Worm (Caenorhabditis elegans) whole organism, early embryonic: ENCODE measurements around the gene F53A10.2.

Source experiments
- B0310.2 ChIP-seq: sonication (generic microtip); optimal IDR thresholded peaks from 2 replicates; lab custom pipeline; 2016; ENCODE audit warnings: mild to moderate bottlenecking, missing genetic modification characterization, missing compliant biosample characterization
- F13C5.2 ChIP-seq: sonication (generic microtip); optimal IDR thresholded peaks from 2 replicates; lab custom pipeline; 2017; ENCODE audit warnings: mild to moderate bottlenecking, missing genetic modification characterization, inconsistent platforms, missing compliant biosample characterization
- aly-1 ChIP-seq: sonication (generic microtip); optimal IDR thresholded peaks from 2 replicates; lab custom pipeline; 2016; ENCODE audit warnings: missing genetic modification characterization, missing compliant biosample characterization
- ama-1 ChIP-seq: fragments of 150-350 bp; optimal IDR thresholded peaks from 2 replicates; lab custom pipeline; 2014
- ceh-13 ChIP-seq: fragments of 200-800 bp; sonication (Bioruptor generic); optimal IDR thresholded peaks from 2 replicates; lab custom pipeline; 2018; ENCODE audit warnings: mild to moderate bottlenecking, missing genetic modification characterization, missing compliant biosample characterization
- ceh-36 ChIP-seq: sonication (generic microtip); optimal IDR thresholded peaks from 2 replicates; lab custom pipeline; 2016; ENCODE audit warnings: missing genetic modification characterization, inconsistent platforms, missing compliant biosample characterization
- ets-7 ChIP-seq: sonication (generic microtip); optimal IDR thresholded peaks from 2 replicates; lab custom pipeline; 2016; ENCODE audit warnings: missing genotype, missing genetic modification characterization, missing compliant biosample characterization
- flt-1 ChIP-seq: fragments of 200-800 bp; sonication (Bioruptor generic); IDR thresholded peaks from 2 replicates; pipeline ENCODE4 v1.3.6; 2022; ENCODE audit warnings: missing genetic modification characterization, missing compliant biosample characterization
- hmbx-1 ChIP-seq: sonication (generic microtip); optimal IDR thresholded peaks from 2 replicates; lab custom pipeline; 2016; ENCODE audit warnings: mild to moderate bottlenecking, missing genetic modification characterization, missing compliant biosample characterization
- hmg-4 ChIP-seq: fragments of 200-800 bp; sonication (Bioruptor generic); optimal IDR thresholded peaks from 2 replicates; lab custom pipeline; 2018; ENCODE audit warnings: mild to moderate bottlenecking, missing genetic modification characterization, missing compliant biosample characterization
- hnd-1 ChIP-seq: sonication (generic microtip); optimal IDR thresholded peaks from 2 replicates; lab custom pipeline; 2016; ENCODE audit warnings: missing genetic modification characterization, missing compliant biosample characterization
- pes-1 ChIP-seq: fragments of 200-800 bp; sonication (Bioruptor generic); IDR thresholded peaks from 2 replicates; pipeline ENCODE4 v1.3.6; 2022; ENCODE audit warnings: missing genetic modification reagents, missing genetic modification characterization, missing compliant biosample characterization
- scrt-1 ChIP-seq: fragments of 200-800 bp; sonication (Bioruptor generic); IDR thresholded peaks from 2 replicates; pipeline ENCODE4 v1.3.6; 2022; ENCODE audit warnings: missing genetic modification characterization, missing compliant biosample characterization
- sea-1 ChIP-seq: fragments of 200-800 bp; sonication (Bioruptor generic); conservative IDR thresholded peaks from 2 replicates; pipeline ENCODE4 v1.3.6; 2022; ENCODE audit warnings: missing genetic modification characterization, missing compliant biosample characterization
- tbx-11 ChIP-seq: fragments of 200-800 bp; sonication (Bioruptor generic); IDR thresholded peaks from 2 replicates; pipeline ENCODE4 v1.3.6; 2022; ENCODE audit warnings: missing genetic modification characterization, missing compliant biosample characterization
- tbx-37 ChIP-seq: fragments of 200-800 bp; sonication (Bioruptor generic); conservative IDR thresholded peaks from 2 replicates; pipeline ENCODE4 v1.3.6; 2022; ENCODE audit warnings: missing genetic modification reagents, missing genetic modification characterization, missing compliant biosample characterization
- tra-4 ChIP-seq: sonication (generic microtip); optimal IDR thresholded peaks from 2 replicates; lab custom pipeline; 2017; ENCODE audit warnings: missing genetic modification characterization, missing compliant biosample characterization

Gene F53A10.2

DNA sequence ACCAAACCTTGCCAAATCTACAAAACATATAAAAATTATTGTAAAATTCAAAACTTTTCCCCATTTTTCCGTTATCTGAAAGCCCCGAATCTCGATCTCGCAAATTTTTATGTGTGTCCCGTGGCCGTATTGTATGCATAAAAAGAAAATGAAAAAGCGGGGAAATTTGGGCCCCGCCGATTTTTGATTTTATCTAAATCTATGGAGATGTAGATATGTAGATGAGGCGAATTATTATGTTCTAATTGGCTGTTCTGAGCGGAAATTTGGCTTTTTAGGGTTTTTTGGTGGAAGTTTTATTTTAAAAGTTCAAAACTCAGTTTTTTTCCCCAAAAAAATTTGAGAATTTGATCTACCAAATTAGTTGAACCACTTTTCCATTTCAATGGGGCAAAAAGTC, 1.0 kb upstream of the F53A10.2 start:
- TF ChIP-seq scrt-1 = no peak
- TF ChIP-seq ceh-36 (tag; lab: Kevin White, UChicago) = no peak

DNA sequence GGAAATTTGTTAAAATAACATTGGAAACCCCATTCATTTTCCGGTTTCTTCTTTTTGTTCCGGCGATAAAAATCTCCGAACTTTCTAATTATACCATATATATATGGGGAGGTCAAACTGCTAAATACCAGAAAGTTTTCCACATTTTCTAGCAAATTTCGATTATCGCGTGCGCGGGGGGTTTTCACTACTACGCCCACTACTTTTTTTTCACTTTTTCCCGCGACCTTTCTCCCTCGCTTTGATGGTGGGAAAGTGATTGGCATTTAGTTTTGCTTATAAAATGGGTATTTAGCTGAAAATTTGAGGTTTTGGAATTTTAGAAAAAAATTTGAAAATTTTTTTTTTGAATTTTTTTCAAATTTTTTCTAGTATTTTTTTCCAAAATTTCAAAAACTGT, 2.8 kb downstream of the F53A10.2 start:
- TF ChIP-seq tbx-37 = no peak
- no peak for TF ChIP-seq hmg-4 (GFP tag; lab: Kevin White, UChicago)
- no peak for TF ChIP-seq hnd-1
- no peak for TF ChIP-seq ama-1 (lab: Kevin White, UChicago)
- TF ChIP-seq tra-4 (tag; lab: Kevin White, UChicago) = no peak

DNA sequence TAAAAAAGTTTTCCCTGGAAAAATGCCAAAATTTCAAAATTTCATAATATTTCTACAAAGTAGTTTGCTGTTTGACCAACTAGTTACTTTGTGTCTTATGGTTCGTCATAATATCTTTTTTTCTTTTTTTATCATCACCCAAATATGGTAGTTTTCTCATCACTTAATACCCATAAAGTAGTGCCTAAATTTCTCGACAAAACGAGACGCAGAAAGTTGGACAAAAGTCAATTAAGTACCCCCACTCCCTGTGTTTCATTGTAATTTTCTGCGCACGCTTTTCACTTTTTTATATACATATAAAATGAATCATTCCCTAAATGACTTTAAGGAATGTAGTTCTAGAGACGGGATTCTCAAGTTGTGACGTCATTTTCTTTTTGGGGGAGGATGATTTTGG, 6.3 kb downstream of the F53A10.2 start:
- no peak for TF ChIP-seq ceh-36 (tag; lab: Kevin White, UChicago)
- no peak for TF ChIP-seq hmbx-1
- TF ChIP-seq hmg-4 (GFP tag; lab: Kevin White, UChicago) = no peak
- TF ChIP-seq sea-1 = no peak
- no peak for TF ChIP-seq ceh-13 (GFP tag; lab: Kevin White, UChicago)
- TF ChIP-seq B0310.2 (tag; lab: Kevin White, UChicago) = no peak
- no peak for TF ChIP-seq tbx-37
- TF ChIP-seq flt-1 (GFP tag; lab: Robert Waterston, UW) = no peak
- no peak for TF ChIP-seq tra-4 (tag; lab: Kevin White, UChicago)

DNA sequence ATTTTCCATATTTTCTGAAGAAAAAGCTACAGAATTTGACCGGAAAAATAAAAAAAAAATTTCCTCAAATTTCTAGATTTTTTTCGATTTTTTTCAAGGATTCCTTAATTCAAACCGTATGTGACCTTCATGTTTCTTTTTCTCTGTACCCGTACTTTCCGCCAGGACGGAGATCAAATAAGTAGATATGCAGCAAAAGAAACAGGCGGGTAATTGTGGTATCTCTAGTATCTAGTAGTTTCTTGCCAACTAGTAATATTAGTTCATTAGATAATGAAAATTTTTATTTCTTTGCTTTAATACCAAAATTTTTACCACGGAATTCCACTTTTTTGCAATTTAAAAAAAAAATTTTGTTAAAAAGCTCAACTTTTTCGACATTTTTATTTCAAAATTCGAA, 17.5 kb downstream of the F53A10.2 start:
- TF ChIP-seq ama-1 (lab: Kevin White, UChicago) = no peak
- TF ChIP-seq tbx-11 (GFP tag; lab: Robert Waterston, UW) = no peak
- no peak for TF ChIP-seq scrt-1
- TF ChIP-seq ceh-13 (GFP tag; lab: Kevin White, UChicago) = no peak
- no peak for TF ChIP-seq hnd-1
- TF ChIP-seq tbx-37 = no peak
- no peak for TF ChIP-seq ceh-36 (tag; lab: Kevin White, UChicago)
- TF ChIP-seq pes-1 (GFP tag; lab: Robert Waterston, UW) = no peak
- no peak for TF ChIP-seq aly-1 (tag; lab: Kevin White, UChicago)
- TF ChIP-seq ets-7 (tag; lab: Kevin White, UChicago) = no peak
- TF ChIP-seq flt-1 (GFP tag; lab: Robert Waterston, UW) = no peak
- no peak for TF ChIP-seq F13C5.2 (tag; lab: Kevin White, UChicago)
- no peak for TF ChIP-seq B0310.2 (tag; lab: Kevin White, UChicago)

DNA sequence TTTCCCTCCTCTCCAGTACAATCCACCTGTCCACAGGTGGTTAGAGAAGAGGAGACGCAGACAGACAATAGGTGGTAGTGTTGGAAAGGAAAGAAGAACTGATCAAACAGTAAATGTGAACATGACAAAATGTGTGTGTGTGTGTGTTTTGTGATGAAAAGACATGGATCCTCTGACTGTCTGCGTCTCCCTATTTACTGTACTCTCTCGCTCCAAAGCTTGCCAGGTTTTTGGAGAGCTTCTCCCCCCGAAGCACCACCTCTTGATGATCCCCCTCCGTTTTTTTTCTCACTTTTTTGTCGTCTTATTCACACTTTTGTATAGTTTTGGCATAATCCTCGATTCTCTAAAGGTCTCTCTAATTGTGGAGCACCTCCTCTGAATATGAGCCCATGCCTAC, 20.1 kb downstream of the F53A10.2 start:
- TF ChIP-seq ceh-36 (tag; lab: Kevin White, UChicago) (no peak), pes-1 (GFP tag; lab: Robert Waterston, UW) (no peak), tbx-37 (no peak), hnd-1 (no peak), sea-1 (no peak), tbx-11 (GFP tag; lab: Robert Waterston, UW) (no peak), ets-7 (tag; lab: Kevin White, UChicago) (no peak), scrt-1 (no peak), flt-1 (GFP tag; lab: Robert Waterston, UW) (no peak), ama-1 (lab: Kevin White, UChicago) (no peak), F13C5.2 (tag; lab: Kevin White, UChicago) (no peak), hmbx-1 (no peak), B0310.2 (tag; lab: Kevin White, UChicago) (no peak), aly-1 (tag; lab: Kevin White, UChicago) (no peak), tra-4 (tag; lab: Kevin White, UChicago) (no peak)

DNA sequence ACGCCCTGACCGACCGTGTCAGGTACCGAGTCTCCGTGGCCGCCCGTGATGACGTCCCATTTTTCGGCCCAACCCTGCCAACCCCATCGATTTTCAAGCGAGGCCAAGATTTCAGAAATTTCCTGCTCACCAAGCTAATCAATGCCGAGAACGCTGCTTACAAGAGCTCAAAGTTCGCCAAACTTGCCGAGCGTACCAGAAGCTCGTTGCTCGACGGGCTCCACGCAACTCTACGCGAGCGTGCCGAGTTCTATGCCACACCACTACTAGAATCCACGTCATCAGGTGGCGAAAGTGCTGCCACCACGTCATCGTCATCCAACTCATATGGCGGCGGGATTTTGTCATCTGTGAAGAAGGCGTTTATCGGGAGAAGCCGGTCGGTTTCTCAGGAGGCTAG, 31.8 kb downstream of the F53A10.2 start:
- no peak for TF ChIP-seq ama-1 (lab: Kevin White, UChicago)
- TF ChIP-seq hmg-4 (GFP tag; lab: Kevin White, UChicago) = no peak

DNA sequence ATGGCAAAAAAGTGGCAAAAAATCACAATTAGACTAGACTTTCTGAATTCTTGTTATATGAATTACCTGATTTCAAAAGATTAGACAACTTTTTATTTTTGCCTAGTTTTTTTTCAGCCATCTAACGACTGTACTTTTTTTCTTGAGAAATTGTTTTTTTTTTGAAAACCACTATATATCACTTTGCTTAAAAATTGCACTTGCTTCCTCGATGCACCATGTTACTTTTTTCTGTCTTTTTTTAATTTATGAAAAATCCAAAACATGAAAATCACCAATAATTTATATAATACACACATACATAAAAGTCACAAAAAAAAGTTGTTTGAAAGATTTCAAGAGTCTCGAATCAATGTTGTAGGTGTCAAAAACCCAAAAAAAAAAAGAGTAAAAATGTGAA, 35.8 kb downstream of the F53A10.2 start:
- TF ChIP-seq sea-1 (no peak), flt-1 (GFP tag; lab: Robert Waterston, UW) (no peak)

DNA sequence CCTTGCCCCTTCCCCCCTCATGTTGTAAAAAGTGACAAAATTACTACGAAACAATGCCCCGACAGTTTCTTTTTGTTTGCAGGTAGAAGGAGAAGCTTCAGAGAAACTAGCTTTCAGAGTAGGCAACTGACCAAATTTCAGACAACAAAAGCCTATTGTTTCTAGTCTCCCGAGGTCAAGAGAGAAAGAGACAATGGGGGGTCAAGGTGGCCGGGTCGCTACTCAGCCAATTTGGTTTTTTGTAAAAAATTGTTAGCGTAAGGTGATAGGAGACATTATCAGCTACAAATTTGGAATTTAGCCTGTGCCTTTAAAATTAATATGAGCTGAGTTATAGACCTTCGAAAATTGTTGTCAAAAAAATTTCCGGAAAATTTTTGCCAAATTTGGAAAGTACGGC, 37.8 kb downstream of the F53A10.2 start:
- no peak for TF ChIP-seq hnd-1

DNA sequence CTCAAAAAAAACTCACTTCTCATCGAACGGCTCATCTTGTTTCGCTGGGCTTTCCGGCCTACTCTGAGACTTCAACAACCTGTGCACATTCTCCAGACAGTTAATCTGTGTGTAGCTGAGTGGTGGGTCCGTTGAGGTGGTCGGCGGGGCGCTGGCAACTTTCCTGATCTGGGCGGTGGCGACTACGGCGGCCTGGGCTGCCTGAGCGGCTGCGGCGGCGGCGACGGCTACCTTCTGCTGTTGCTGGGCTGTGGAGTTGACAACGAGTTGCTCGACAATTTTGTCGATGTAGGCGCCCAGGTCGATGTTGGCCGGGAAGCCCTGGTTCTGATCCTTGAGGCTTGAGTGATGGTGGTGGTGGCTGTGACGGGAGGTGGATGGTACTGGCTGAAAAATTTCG, 38.8 kb downstream of the F53A10.2 start:
- TF ChIP-seq hmg-4 (GFP tag; lab: Kevin White, UChicago) (no peak), tra-4 (tag; lab: Kevin White, UChicago) (no peak), sea-1 (no peak), flt-1 (GFP tag; lab: Robert Waterston, UW) (no peak), ceh-36 (tag; lab: Kevin White, UChicago) (no peak), ceh-13 (GFP tag; lab: Kevin White, UChicago) (no peak), pes-1 (GFP tag; lab: Robert Waterston, UW) (no peak), aly-1 (tag; lab: Kevin White, UChicago) (no peak), scrt-1 (no peak), tbx-11 (GFP tag; lab: Robert Waterston, UW) (no peak), hnd-1 (no peak), ets-7 (tag; lab: Kevin White, UChicago) (no peak), tbx-37 (no peak), F13C5.2 (tag; lab: Kevin White, UChicago) (no peak), B0310.2 (tag; lab: Kevin White, UChicago) (no peak), ama-1 (lab: Kevin White, UChicago) (no peak), hmbx-1 (no peak)
